Fruit fly (Drosophila melanogaster) Kc167 (cell line): Measurements from ENCODE around the gene Ccdc58.
"Not testable (repeated sequence)": the region's sequence is repeated elsewhere in the genome, so short reads cannot be mapped to it uniquely, and the experiment has no call there.

Experiments
- Myc ChIP-seq: fragments of >200 bp; optimal IDR thresholded peaks from 2 replicates; lab custom pipeline; 2017; ENCODE audit warnings: missing external identifiers
- Sin3A ChIP-seq: fragments of >200 bp; optimal IDR thresholded peaks from 2 replicates; lab custom pipeline; 2018; ENCODE audit warnings: missing external identifiers
- h ChIP-seq: fragments of >200 bp; optimal IDR thresholded peaks from 3 replicates; lab custom pipeline; 2018; ENCODE audit warnings: missing external identifiers
- insv ChIP-seq: fragments of >200 bp; optimal IDR thresholded peaks from 3 replicates; lab custom pipeline; 2018; ENCODE audit warnings: missing external identifiers
- psq ChIP-seq: fragments of >200 bp; optimal IDR thresholded peaks from 2 replicates; lab custom pipeline; 2017; ENCODE audit warnings: missing external identifiers
- ttk ChIP-seq: sonication (Bioruptor generic); optimal IDR thresholded peaks from 2 replicates; lab custom pipeline; 2017; ENCODE audit warnings: missing external identifiers

dm6 chr3L:19760109-19760508 lies 44.9 kb upstream of the Ccdc58 start, which contains the start of gene Vtld:
- not testable (repeated sequence) for TF ChIP-seq ttk (lab: Kevin White, UChicago); Myc (lab: Kevin White, UChicago); insv (lab: Kevin White, UChicago); psq (lab: Kevin White, UChicago); h; Sin3A (lab: Kevin White, UChicago)
